Fruit fly (Drosophila melanogaster) S2 (cell line): ENCODE results near the gene CG31676.

Experiments
- CG8478 ChIP-seq: fragments of >200 bp; optimal IDR thresholded peaks from 2 replicates; lab custom pipeline; 2018
- CTCF ChIP-seq, 2 experiments: fragments of >200 bp; optimal IDR thresholded peaks; 2 replicates each; lab custom pipeline; 2018

DNA sequence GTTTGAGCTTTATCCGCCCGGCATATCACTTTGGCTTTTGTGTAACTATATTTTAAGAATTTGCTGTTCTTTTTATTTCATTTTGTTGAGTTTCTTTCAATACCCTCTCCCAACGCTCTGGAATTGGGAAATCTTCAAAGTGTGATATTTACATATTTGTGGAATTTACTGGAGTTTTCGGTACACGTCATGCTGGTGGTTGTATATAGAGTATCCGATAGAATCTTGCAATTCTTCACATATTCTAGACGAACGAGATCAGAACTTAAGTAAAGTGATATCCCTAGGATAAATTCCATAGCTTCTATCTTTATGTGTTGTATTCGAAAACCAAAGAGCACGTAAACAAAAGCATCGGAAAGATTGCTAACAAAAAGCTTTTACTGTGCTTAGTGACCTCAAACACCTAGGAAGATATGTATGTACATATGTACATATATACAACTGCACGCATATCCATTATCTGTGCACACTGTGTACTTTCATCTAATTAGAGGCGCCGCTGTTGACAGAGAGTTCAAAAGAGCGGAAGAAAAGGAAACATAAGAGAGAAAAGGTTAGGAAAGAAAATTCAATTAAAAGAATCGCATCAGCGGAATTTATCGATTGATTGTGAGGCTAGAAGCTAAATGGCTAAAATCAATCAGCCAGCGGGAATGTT is 56.3 kb downstream of the CG31676 start:
- TF ChIP-seq CG8478 (lab: Kevin White, UChicago), result no peak
- no peak for TF ChIP-seq CTCF (optimal IDR thresholded peaks at IDR 0.05; lab: Kevin White, UChicago)
